Worm (Caenorhabditis elegans): ENCODE data around the gene ptr-1.

ce11 chrV:9181669-9182250 is at the start of gene ptr-1:
- TF ChIP-seq ama-1 (optimal IDR thresholded peaks at IDR 0.05): no peak
- no peak for TF ChIP-seq npax-4 (tag; optimal IDR thresholded peaks at IDR 0.05)
